In the genomic region with DNA sequence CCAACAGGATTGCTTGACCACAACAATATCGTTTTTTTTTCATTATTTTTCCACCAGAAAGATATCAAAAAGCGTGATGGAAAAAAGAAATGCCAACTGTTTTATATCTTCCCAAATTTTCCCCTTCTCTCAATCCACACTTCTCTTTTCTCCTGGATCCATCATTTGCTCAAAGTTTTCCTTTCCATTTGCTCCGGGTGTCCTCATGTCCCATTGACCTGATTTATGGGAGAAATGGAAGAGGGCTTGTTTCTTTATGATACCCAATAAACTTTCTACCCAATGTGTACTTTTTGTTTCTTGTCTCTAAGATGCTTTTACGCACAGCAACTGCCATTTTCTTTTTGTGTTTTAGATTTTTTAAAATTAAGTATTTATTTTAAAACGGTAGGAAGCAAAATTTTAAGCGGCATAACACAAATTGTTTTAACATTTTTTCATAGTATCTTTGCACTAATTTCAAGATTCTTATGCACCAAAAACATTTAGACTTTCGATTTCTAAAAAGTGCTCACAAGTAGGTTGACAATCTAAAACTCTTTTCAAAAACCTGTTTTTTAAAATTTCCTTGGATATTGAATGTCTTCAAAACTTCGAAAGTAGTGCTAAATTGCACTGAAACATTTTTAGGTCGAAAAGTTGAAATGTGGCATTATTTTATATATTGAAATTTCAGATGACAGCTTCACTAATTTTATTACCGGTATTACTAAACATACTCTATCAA, we compare ENCODE assay signal across 6 worm cellular contexts.
TF ChIP-seq lines count a peak whose summit lies in the region.

A gene (plus strand): TSS at position 677 of the 727 bp plus-strand sequence.

TF ChIP-seq in whole organism, L1 larva, 84 proteins besides CTCF, POLR2A, EP300 and RAD21:
- peak; percentile 29 for TF ChIP-seq nhr-71 (tag; optimal IDR thresholded peaks at IDR 0.05; lab: Kevin White, UChicago)
- peak; percentile 43 for TF ChIP-seq lin-14 (GFP tag; optimal IDR thresholded peaks at IDR 0.05; lab: Kevin White, UChicago)
- TF ChIP-seq nhr-28 (tag; optimal IDR thresholded peaks at IDR 0.05; lab: Kevin White, UChicago): no peak
- no peak for TF ChIP-seq Y116A8C.19 (tag; optimal IDR thresholded peaks at IDR 0.05; lab: Kevin White, UChicago; ENCODE audit: borderline replicate concordance)
- TF ChIP-seq rnt-1 (tag; optimal IDR thresholded peaks at IDR 0.05; lab: Kevin White, UChicago): peak; percentile 68
- no peak for TF ChIP-seq mdl-1 (tag; optimal IDR thresholded peaks at IDR 0.05; lab: Kevin White, UChicago)
- TF ChIP-seq C04F5.9 (tag; optimal IDR thresholded peaks at IDR 0.05; lab: Kevin White, UChicago): no peak
- peak; percentile 12 for TF ChIP-seq snu-23 (GFP tag; optimal IDR thresholded peaks at IDR 0.05; lab: Kevin White, UChicago)
- TF ChIP-seq dsc-1 (tag; optimal IDR thresholded peaks at IDR 0.05; lab: Kevin White, UChicago): peak; percentile 29
- peak; percentile 18 for TF ChIP-seq unc-130 (tag; optimal IDR thresholded peaks at IDR 0.05; lab: Kevin White, UChicago)
- TF ChIP-seq grh-1 (GFP tag; IDR thresholded peaks at IDR 0.05; lab: Robert Waterston, UW): no peak
- TF ChIP-seq lsy-2 (tag; optimal IDR thresholded peaks at IDR 0.05; lab: Kevin White, UChicago): peak in 1 of 2 experiments; percentile 35

TF ChIP-seq in whole organism, L2 larva, 48 proteins besides CTCF, POLR2A, EP300 and RAD21 (continues in another document):
- no peak for TF ChIP-seq nhr-25 (tag; optimal IDR thresholded peaks at IDR 0.05; lab: Kevin White, UChicago)
- no peak for TF ChIP-seq ztf-11 (tag; optimal IDR thresholded peaks at IDR 0.05; lab: Kevin White, UChicago)
- TF ChIP-seq R02D3.7 (tag; optimal IDR thresholded peaks at IDR 0.05; lab: Kevin White, UChicago): no peak
- TF ChIP-seq elt-1 (tag; optimal IDR thresholded peaks at IDR 0.05; lab: Kevin White, UChicago): no peak
- TF ChIP-seq zag-1 (tag; optimal IDR thresholded peaks at IDR 0.05; lab: Kevin White, UChicago): no peak
- TF ChIP-seq sem-4 (tag; optimal IDR thresholded peaks at IDR 0.05; lab: Kevin White, UChicago): no peak
- no peak for TF ChIP-seq nhr-77 (tag; optimal IDR thresholded peaks at IDR 0.05; lab: Kevin White, UChicago)
- TF ChIP-seq unc-55 (GFP tag; optimal IDR thresholded peaks at IDR 0.05; lab: Kevin White, UChicago): no peak
- TF ChIP-seq aly-2 (tag; optimal IDR thresholded peaks at IDR 0.05; lab: Kevin White, UChicago): no peak
- TF ChIP-seq ZK546.5 (tag; optimal IDR thresholded peaks at IDR 0.05; lab: Kevin White, UChicago): no peak
- no peak for TF ChIP-seq nhr-129 (tag; optimal IDR thresholded peaks at IDR 0.05; lab: Kevin White, UChicago)
- peak; percentile 22 for TF ChIP-seq C34F6.9 (tag; optimal IDR thresholded peaks at IDR 0.05; lab: Kevin White, UChicago)
- TF ChIP-seq snpc-4 (tag; optimal IDR thresholded peaks at IDR 0.05; lab: Kevin White, UChicago): no peak
- TF ChIP-seq nhr-23 (tag; optimal IDR thresholded peaks at IDR 0.05; lab: Kevin White, UChicago): no peak
- no peak for TF ChIP-seq ztf-4 (tag; optimal IDR thresholded peaks at IDR 0.05; lab: Kevin White, UChicago)

TF ChIP-seq in whole organism, L3 larva, 47 proteins besides CTCF, POLR2A, EP300 and RAD21:
- TF ChIP-seq fkh-10 (GFP tag; optimal IDR thresholded peaks at IDR 0.05; lab: Kevin White, UChicago) (no peak), ceh-9 (tag; optimal IDR thresholded peaks at IDR 0.05; lab: Kevin White, UChicago) (no peak), ama-1 (optimal IDR thresholded peaks at IDR 0.05; lab: Kevin White, UChicago) (no peak), egl-5 (tag; optimal IDR thresholded peaks at IDR 0.05; lab: Kevin White, UChicago) (peak; percentile 84), nfya-1 (tag; optimal IDR thresholded peaks at IDR 0.05; lab: Kevin White, UChicago; ENCODE audit: insufficient read depth) (peak; percentile 14)

TF ChIP-seq in whole organism, L4 larva, 104 proteins besides CTCF, POLR2A, EP300 and RAD21:
- TF ChIP-seq daf-8 (GFP tag; IDR thresholded peaks at IDR 0.05; lab: Robert Waterston, UW): no peak
- no peak for TF ChIP-seq nhr-111 (GFP tag; optimal IDR thresholded peaks at IDR 0.05; lab: Kevin White, UChicago)
- TF ChIP-seq nhr-11 (tag; optimal IDR thresholded peaks at IDR 0.05; lab: Kevin White, UChicago): peak; percentile 10
TF ChIP-seq in whole organism, L4 larva: peak in this region for 1.

TF ChIP-seq in whole organism, late embryonic, 69 proteins besides CTCF, POLR2A, EP300 and RAD21:
- no peak for TF ChIP-seq pros-1 (tag; optimal IDR thresholded peaks at IDR 0.05; lab: Kevin White, UChicago)
- TF ChIP-seq ceh-18 (tag; optimal IDR thresholded peaks at IDR 0.05; lab: Kevin White, UChicago): peak; percentile 28

TF ChIP-seq in whole organism, mixed stage, embryonic, 35 proteins besides CTCF, POLR2A, EP300 and RAD21:
- TF ChIP-seq unc-62 (GFP tag; optimal IDR thresholded peaks at IDR 0.05; lab: Kevin White, UChicago) (peak; percentile 43), hlh-1 (tag; optimal IDR thresholded peaks at IDR 0.05; lab: Kevin White, UChicago) (no peak)
